Fruit fly (Drosophila melanogaster): ENCODE data around the gene CG13893.

Gene CG13893

DNA sequence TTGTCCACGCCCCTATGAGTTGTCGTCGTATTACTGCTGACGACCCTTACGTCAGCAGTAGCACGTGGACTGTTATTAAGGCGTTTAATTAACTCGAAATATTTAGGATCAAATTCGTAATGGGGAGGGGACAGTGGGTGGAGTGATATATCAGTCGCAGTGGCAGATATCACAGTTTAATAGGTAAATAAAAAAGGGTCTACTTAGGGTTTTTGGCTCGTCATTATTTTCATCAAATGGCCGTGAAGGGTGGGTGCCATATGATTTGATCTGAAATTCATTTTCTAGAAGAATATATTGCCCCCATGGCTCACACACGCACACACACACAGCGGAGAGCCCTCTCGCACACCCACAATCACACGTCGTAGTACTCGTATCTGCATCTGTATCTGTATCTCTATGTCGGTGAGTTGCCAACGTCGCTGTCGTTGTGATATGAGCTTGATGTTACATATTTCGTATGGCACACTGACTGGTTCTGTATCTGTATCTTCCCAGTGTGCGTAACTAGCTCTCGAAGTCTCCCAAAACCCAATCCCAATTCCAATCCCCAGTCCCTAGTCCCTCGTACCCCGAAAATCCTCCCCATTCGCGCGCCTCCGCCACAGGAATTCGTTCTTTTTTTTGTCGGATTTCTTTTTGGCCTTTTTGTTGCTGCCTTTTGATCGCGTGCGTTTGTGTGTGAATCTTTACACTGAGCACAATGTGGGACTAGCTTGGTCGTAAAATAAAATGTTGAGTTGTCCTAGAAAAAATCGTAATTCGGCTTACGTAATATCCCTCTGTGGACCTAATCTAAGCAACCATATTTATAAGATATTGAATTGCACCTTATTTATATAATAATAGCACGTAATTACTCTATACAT, 22.9 kb upstream of the CG13893 start (continued):
- TF ChIP-seq Eip75B (GFP tag; optimal IDR thresholded peaks at IDR 0.05): peak; percentile 27
- TF ChIP-seq CG1621 (tag; optimal IDR thresholded peaks at IDR 0.05): peak; percentile 85
- peak; percentile 58 for TF ChIP-seq Sox102F (GFP tag; optimal IDR thresholded peaks at IDR 0.05)
- peak; percentile 24 for TF ChIP-seq CG8319 (GFP tag; optimal IDR thresholded peaks at IDR 0.05)
- peak; percentile 58 for TF ChIP-seq achi (GFP tag; optimal IDR thresholded peaks at IDR 0.05)
- TF ChIP-seq CG6276 (GFP tag; optimal IDR thresholded peaks at IDR 0.05): peak; percentile 83
- peak; percentile 41 for TF ChIP-seq acj6 (GFP tag; optimal IDR thresholded peaks at IDR 0.05)
- TF ChIP-seq CG8632 (GFP tag; optimal IDR thresholded peaks at IDR 0.05): peak; percentile 27
- TF ChIP-seq CG10631 (GFP tag; optimal IDR thresholded peaks at IDR 0.05): peak; percentile 52
- TF ChIP-seq CG9139 (GFP tag; optimal IDR thresholded peaks at IDR 0.05): peak; percentile 92
- peak; percentile 70 for TF ChIP-seq svp (GFP tag)
- peak; percentile 80 for TF ChIP-seq dsx (GFP tag; optimal IDR thresholded peaks at IDR 0.05; ENCODE audit: poor library complexity, severe bottlenecking)
- TF ChIP-seq dac (GFP tag; optimal IDR thresholded peaks at IDR 0.05): peak; percentile 55
- peak; percentile 39 for TF ChIP-seq Smox (GFP tag; optimal IDR thresholded peaks at IDR 0.05)
- peak; percentile 50 for TF ChIP-seq Met (GFP tag; optimal IDR thresholded peaks at IDR 0.05)
- peak; percentile 73 for TF ChIP-seq CG3032 (tag; optimal IDR thresholded peaks at IDR 0.05)
- peak; percentile 75 for TF ChIP-seq net (GFP tag; optimal IDR thresholded peaks at IDR 0.05)
- peak; percentile 28 for TF ChIP-seq esn (GFP tag; optimal IDR thresholded peaks at IDR 0.05)
- TF ChIP-seq CG4318 (GFP tag; optimal IDR thresholded peaks at IDR 0.05): no peak
- TF ChIP-seq Eip93F (GFP tag; optimal IDR thresholded peaks at IDR 0.05): no peak
- peak; percentile 28 for TF ChIP-seq cyc (GFP tag; optimal IDR thresholded peaks at IDR 0.05)
- peak; percentile 51 for TF ChIP-seq Hr4 (GFP tag; optimal IDR thresholded peaks at IDR 0.05)
- TF ChIP-seq Gug (GFP tag; IDR thresholded peaks at IDR 0.05): peak; percentile 77
- peak; percentile 21 for TF ChIP-seq topi (GFP tag; optimal IDR thresholded peaks at IDR 0.05)
- TF ChIP-seq CG31627 (GFP tag; optimal IDR thresholded peaks at IDR 0.05): peak; percentile 52
- peak; percentile 47 for TF ChIP-seq CG7368 (GFP tag; optimal IDR thresholded peaks at IDR 0.05)
- peak; percentile 7 for TF ChIP-seq Hr38 (GFP tag; optimal IDR thresholded peaks at IDR 0.05)
- TF ChIP-seq Sox15 (GFP tag; optimal IDR thresholded peaks at IDR 0.05): peak; percentile 30
- peak; percentile 87 for TF ChIP-seq CG6854 (GFP tag; optimal IDR thresholded peaks at IDR 0.05)
- peak; percentile 94 for TF ChIP-seq eg (GFP tag; IDR thresholded peaks at IDR 0.05)

DNA sequence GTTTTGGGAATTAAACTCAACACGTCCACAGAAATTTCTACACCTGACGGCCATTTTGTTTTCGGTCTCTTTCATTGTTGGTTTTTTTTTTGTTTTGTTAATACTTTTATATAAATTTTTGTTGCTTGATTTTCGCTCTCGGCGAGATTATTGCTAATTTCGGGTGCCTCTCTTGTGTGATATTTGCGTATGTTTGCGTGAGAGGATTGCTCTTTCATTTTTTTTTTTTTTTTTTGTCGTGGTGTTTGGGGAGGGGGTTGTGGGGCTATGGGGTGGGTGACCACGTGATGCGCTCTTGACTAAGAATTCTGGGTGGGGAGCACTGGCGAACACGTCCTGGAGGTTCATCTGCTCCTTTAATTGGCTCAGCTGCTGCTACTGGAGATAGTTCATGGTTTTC, 22.1 kb upstream of the CG13893 start:
- TF ChIP-seq Eip78C (GFP tag) (no peak), dac (GFP tag; optimal IDR thresholded peaks at IDR 0.05) (no peak), CG7368 (GFP tag; optimal IDR thresholded peaks at IDR 0.05) (no peak), CG8119 (GFP tag; IDR thresholded peaks at IDR 0.05) (0 out of 3 replicates have a peak, but pooled peaks have one; percentile 36), CG6276 (GFP tag; optimal IDR thresholded peaks at IDR 0.05) (peak; percentile 20), svp (GFP tag) (no peak), CG3919 (GFP tag; optimal IDR thresholded peaks at IDR 0.05) (no peak), Met (GFP tag; optimal IDR thresholded peaks at IDR 0.05) (peak; percentile 7), Sox15 (GFP tag; optimal IDR thresholded peaks at IDR 0.05) (no peak), Lpt (GFP tag; optimal IDR thresholded peaks at IDR 0.05) (no peak), achi (GFP tag; optimal IDR thresholded peaks at IDR 0.05) (no peak), CG11294 (GFP tag; IDR thresholded peaks at IDR 0.05) (no peak), CG6792 (GFP tag; optimal IDR thresholded peaks at IDR 0.05) (no peak), CG8319 (GFP tag; optimal IDR thresholded peaks at IDR 0.05) (no peak), fkh (GFP tag; optimal IDR thresholded peaks at IDR 0.05) (peak; percentile 53), CG6808 (GFP tag; optimal IDR thresholded peaks at IDR 0.05) (no peak), pdm3 (GFP tag; optimal IDR thresholded peaks at IDR 0.05) (no peak), cyc (GFP tag; optimal IDR thresholded peaks at IDR 0.05) (no peak), Blimp-1 (GFP tag; optimal IDR thresholded peaks at IDR 0.05) (no peak), Gug (GFP tag; IDR thresholded peaks at IDR 0.05) (0 out of 2 replicates have a peak, but pooled peaks have one; percentile 14), CG11902 (GFP tag; optimal IDR thresholded peaks at IDR 0.05) (no peak), CG6163 (GFP tag; IDR thresholded peaks at IDR 0.05) (peak; percentile 54; the same call in 2 of the 3 replicates), CG15336 (GFP tag; IDR thresholded peaks at IDR 0.05) (no peak; the same call in 1 of the 2 replicates), acj6 (GFP tag; optimal IDR thresholded peaks at IDR 0.05) (no peak), dsx (GFP tag; optimal IDR thresholded peaks at IDR 0.05; ENCODE audit: poor library complexity, severe bottlenecking) (no peak), Ets21C (GFP tag; optimal IDR thresholded peaks at IDR 0.05) (no peak), eg (GFP tag; IDR thresholded peaks at IDR 0.05) (peak; percentile 71), topi (GFP tag; optimal IDR thresholded peaks at IDR 0.05) (no peak)

Measured in whole organism, prepupa.